Fruit fly (Drosophila melanogaster): Measurements from ENCODE around the gene CG4440.

CG4440 gene

DNA sequence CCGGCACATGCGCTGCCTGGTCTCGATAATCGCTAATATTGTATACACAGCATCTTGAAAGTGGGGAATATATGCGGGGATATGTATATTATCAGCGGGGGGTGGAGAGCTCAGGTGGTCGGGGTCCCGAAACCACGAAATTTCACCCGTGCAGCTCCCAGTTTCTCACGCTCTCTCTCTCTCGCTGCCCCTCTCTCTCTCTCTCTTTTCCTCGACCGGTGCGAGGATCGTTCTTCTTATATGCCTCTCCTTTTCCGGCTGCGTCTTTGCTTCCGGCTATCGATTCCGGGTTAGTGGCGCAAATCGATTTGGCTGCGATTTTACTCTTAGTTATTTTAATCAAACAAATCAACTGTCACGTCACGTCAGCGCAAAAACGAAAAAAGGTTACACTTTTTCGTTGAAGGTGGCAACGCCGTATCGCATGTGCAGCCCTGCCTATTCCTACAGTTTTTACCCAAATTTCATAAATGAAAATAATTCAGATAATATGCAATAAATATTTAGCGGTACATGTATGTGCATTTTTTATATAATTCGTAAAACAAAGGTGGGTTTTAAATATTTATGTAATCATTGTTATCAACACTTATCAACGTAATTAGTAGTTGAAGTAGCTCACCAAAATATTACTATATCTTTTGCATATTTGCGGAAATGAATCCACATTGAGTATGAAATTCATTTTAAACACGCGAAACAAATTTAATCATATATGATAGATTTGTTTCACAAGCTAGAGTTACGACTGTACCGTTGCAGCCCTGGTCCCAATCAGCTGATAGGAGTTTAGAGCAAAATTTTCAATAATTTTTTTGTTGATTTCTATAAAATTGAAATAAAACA lies 30.0 kb upstream of the CG4440 start, which contains the start of the genes heix and CG17328 (continued):
- TF ChIP-seq caup (GFP tag; optimal IDR thresholded peaks at IDR 0.05; ENCODE audit: severe bottlenecking): peak; percentile 64
- TF ChIP-seq z (GFP tag; IDR thresholded peaks at IDR 0.05): no peak
- peak; percentile 50 for TF ChIP-seq Blimp-1 (GFP tag; optimal IDR thresholded peaks at IDR 0.05)
- TF ChIP-seq Fer1 (GFP tag; optimal IDR thresholded peaks at IDR 0.05): peak; percentile 55
- peak; percentile 37 for TF ChIP-seq scrt (GFP tag; optimal IDR thresholded peaks at IDR 0.05)
- no peak for TF ChIP-seq CG14965 (GFP tag; optimal IDR thresholded peaks at IDR 0.05; ENCODE audit: borderline replicate concordance)
- TF ChIP-seq CG6791 (GFP tag; IDR thresholded peaks at IDR 0.05; ENCODE audit: partially characterized antibody): no peak
- peak; percentile 13 for TF ChIP-seq CG10462 (GFP tag; optimal IDR thresholded peaks at IDR 0.05)
- TF ChIP-seq Aef1 (GFP tag; IDR thresholded peaks at IDR 0.05): peak; percentile 80
- 0 out of 3 replicates have a peak, but pooled peaks have one; percentile 12 for TF ChIP-seq CG34224 (GFP tag; IDR thresholded peaks at IDR 0.05; ENCODE audit: partially characterized antibody)
- TF ChIP-seq CG2875 (GFP tag; optimal IDR thresholded peaks at IDR 0.05): no peak
- peak; percentile 78 for TF ChIP-seq CG7839 (tag; optimal IDR thresholded peaks at IDR 0.05)
- peak; percentile 44; the same call in 1 of the 2 replicates for TF ChIP-seq CG31224 (GFP tag; IDR thresholded peaks at IDR 0.05)
- TF ChIP-seq Sin3A (optimal IDR thresholded peaks at IDR 0.05): peak; percentile 80
- peak; percentile 78 for TF ChIP-seq CG12104 (GFP tag; optimal IDR thresholded peaks at IDR 0.05)
- TF ChIP-seq abd-A (tag; optimal IDR thresholded peaks at IDR 0.05): no peak
- no peak for TF ChIP-seq CG6175 (GFP tag; IDR thresholded peaks at IDR 0.05)
- peak; percentile 8; the same call in 1 of the 2 replicates for TF ChIP-seq onecut (GFP tag; IDR thresholded peaks at IDR 0.05)
- no peak for TF ChIP-seq GATAe (GFP tag; conservative IDR thresholded peaks at IDR 0.05)
- peak; percentile 89 for TF ChIP-seq row (GFP tag; IDR thresholded peaks at IDR 0.05)
- TF ChIP-seq Side (GFP tag; optimal IDR thresholded peaks at IDR 0.05): peak; percentile 32
- TF ChIP-seq dmrt99B (tag; optimal IDR thresholded peaks at IDR 0.05): no peak
- TF ChIP-seq CG13123 (GFP tag; optimal IDR thresholded peaks at IDR 0.05): peak; percentile 7
- no peak for TF ChIP-seq sima (GFP tag; optimal IDR thresholded peaks at IDR 0.05)
- TF ChIP-seq h (optimal IDR thresholded peaks at IDR 0.05): no peak
- peak; percentile 71 for TF ChIP-seq Ada2b (GFP tag; IDR thresholded peaks at IDR 0.05)
- TF ChIP-seq CG10543 (GFP tag; optimal IDR thresholded peaks at IDR 0.05): peak; percentile 61
- TF ChIP-seq chif (GFP tag; optimal IDR thresholded peaks at IDR 0.05): peak; percentile 5 to 64
- no peak for TF ChIP-seq D (optimal IDR thresholded peaks at IDR 0.05)
- TF ChIP-seq D (GFP tag; optimal IDR thresholded peaks at IDR 0.05): peak; percentile 50
- TF ChIP-seq Elba2 (GFP tag; optimal IDR thresholded peaks at IDR 0.05): no peak
- peak; percentile 72 for TF ChIP-seq CG18599 (GFP tag; optimal IDR thresholded peaks at IDR 0.05)
- TF ChIP-seq CG11695 (GFP tag; IDR thresholded peaks at IDR 0.05): peak; percentile 62; the same call in 1 of the 3 replicates
- TF ChIP-seq CG14014 (GFP tag; IDR thresholded peaks at IDR 0.05): peak; percentile 78
- TF ChIP-seq Dek (tag; optimal IDR thresholded peaks at IDR 0.05): peak; percentile 76
- TF ChIP-seq Fer3 (tag; optimal IDR thresholded peaks at IDR 0.05): peak; percentile 78
- TF ChIP-seq trem (tag; optimal IDR thresholded peaks at IDR 0.05): peak; percentile 66
- no peak for TF ChIP-seq Hr78 (GFP tag; optimal IDR thresholded peaks at IDR 0.05)
- TF ChIP-seq aop (GFP tag; IDR thresholded peaks at IDR 0.05): no peak
- TF ChIP-seq CG17802 (tag; optimal IDR thresholded peaks at IDR 0.05): peak; percentile 24
- TF ChIP-seq CG18619 (GFP tag; optimal IDR thresholded peaks at IDR 0.05): peak; percentile 70
- no peak for TF ChIP-seq ap (GFP tag; IDR thresholded peaks at IDR 0.05)
- no peak for TF ChIP-seq salm (tag; optimal IDR thresholded peaks at IDR 0.05)
- TF ChIP-seq CG6689 (GFP tag; IDR thresholded peaks at IDR 0.05): peak; percentile 65
- peak; percentile 83 for TF ChIP-seq MESR4 (GFP tag; optimal IDR thresholded peaks at IDR 0.05)
- peak; percentile 69 for TF ChIP-seq al (GFP tag; IDR thresholded peaks at IDR 0.05)
- no peak for TF ChIP-seq sqz (GFP tag; optimal IDR thresholded peaks at IDR 0.05)
- peak; percentile 62 for TF ChIP-seq Hmx (GFP tag; optimal IDR thresholded peaks at IDR 0.05)
- peak; percentile 68 for TF ChIP-seq sob (GFP tag; IDR thresholded peaks at IDR 0.05)
